Worm (Caenorhabditis elegans): ENCODE results near the gene srz-74.

Gene srz-74

DNA sequence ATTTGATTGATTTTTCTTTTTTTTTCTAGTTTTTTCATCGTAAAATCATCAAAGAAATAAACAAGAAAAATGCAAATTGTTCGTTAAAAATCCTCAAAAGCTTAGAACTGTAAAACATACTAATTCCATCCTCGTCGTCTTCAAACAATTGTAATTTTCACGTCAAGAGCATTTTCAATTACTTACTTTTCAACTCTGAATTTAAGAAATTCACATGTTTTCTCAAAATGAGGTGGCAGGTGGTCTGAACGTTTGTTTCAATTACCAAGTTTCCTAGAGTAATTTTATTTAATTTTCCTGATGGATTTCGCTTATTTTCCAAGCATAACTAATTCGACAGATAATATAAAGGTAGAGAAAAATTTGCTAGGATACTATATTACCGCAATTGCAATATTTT is 5.9 kb upstream of the srz-74 start, which contains the start of gene srz-104:
srz-104 (plus strand) TSS at position 301 of the 400 bp plus-strand sequence.
- TF ChIP-seq K11D2.4 (GFP tag; IDR thresholded peaks at IDR 0.05) = no peak
- TF ChIP-seq lin-26 (GFP tag; IDR thresholded peaks at IDR 0.05) = no peak
- TF ChIP-seq tbp1 (GFP tag; optimal IDR thresholded peaks at IDR 0.05) = no peak

DNA sequence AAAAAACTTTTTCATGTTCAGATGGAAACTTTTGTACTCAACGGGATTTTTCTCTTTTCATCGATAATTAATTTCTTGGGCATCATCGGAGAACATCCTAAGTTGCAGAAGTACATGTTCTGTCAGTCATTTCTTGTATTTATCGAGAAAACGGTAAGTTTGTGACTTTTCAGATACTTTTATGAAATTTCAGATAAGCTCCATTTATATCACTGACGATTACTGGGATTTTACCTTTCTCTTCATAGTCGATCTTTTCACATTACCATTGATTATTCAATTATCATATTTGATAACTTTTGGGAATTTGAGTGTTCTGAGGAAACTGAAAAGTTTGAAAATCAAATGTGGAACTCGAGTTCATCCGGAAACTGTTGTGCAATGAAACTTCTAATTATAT is 4.7 kb upstream of the srz-74 start, which contains the start of gene srz-105:
srz-105 (plus strand) TSS at position 301 of the 400 bp plus-strand sequence.
- TF ChIP-seq pbrm-1 (GFP tag; IDR thresholded peaks at IDR 0.05) (no peak), lin-54 (GFP tag; optimal IDR thresholded peaks at IDR 0.05) (no peak), ztf-25 (GFP tag; IDR thresholded peaks at IDR 0.05) (no peak), Y95B8A.8 (GFP tag; IDR thresholded peaks at IDR 0.05) (no peak), unc-62 (GFP tag; optimal IDR thresholded peaks at IDR 0.05) (no peak), B0035.1 (tag; optimal IDR thresholded peaks at IDR 0.05) (no peak), F23B12.7 (tag; optimal IDR thresholded peaks at IDR 0.05; ENCODE audit: insufficient read depth) (no peak), Y56A3A.18 (GFP tag; IDR thresholded peaks at IDR 0.05) (no peak), attf-6 (GFP tag; IDR thresholded peaks at IDR 0.05) (no peak), bed-1 (GFP tag; IDR thresholded peaks at IDR 0.05) (no peak), sdz-38 (tag; optimal IDR thresholded peaks at IDR 0.05) (no peak)

- TF ChIP-seq hmg-1.2 (GFP tag; IDR thresholded peaks at IDR 0.05) (no peak), somi-1 (GFP tag; optimal IDR thresholded peaks at IDR 0.05) (no peak), xnd-1 (tag; optimal IDR thresholded peaks at IDR 0.05) (no peak), lin-26 (GFP tag; IDR thresholded peaks at IDR 0.05) (no peak), nhr-120 (GFP tag; IDR thresholded peaks at IDR 0.05) (no peak), ztf-26 (tag; optimal IDR thresholded peaks at IDR 0.05) (no peak), nhr-80 (tag; optimal IDR thresholded peaks at IDR 0.05) (no peak), B0019.2 (GFP tag; conservative IDR thresholded peaks at IDR 0.05) (no peak), cebp-2 (GFP tag; IDR thresholded peaks at IDR 0.05) (no peak), ztf-25 (GFP tag; IDR thresholded peaks at IDR 0.05) (no peak), efl-1 (GFP tag; optimal IDR thresholded peaks at IDR 0.05) (no peak), F57C9.4 (tag; optimal IDR thresholded peaks at IDR 0.05) (no peak), F22D6.2 (tag; optimal IDR thresholded peaks at IDR 0.05) (no peak), snpc-4 (GFP tag; optimal IDR thresholded peaks at IDR 0.05) (no peak), snpc-4 (tag; optimal IDR thresholded peaks at IDR 0.05) (no peak), snpc-1.1 (tag; optimal IDR thresholded peaks at IDR 0.05; ENCODE audit: insufficient read depth) (no peak), dox-1 (GFP tag; IDR thresholded peaks at IDR 0.05) (no peak), nhr-90 (tag; optimal IDR thresholded peaks at IDR 0.05) (no peak), ceh-91 (GFP tag; IDR thresholded peaks at IDR 0.05) (no peak)
These were observed 740 bp upstream of the srz-74 start, which contains the start of gene K03D3.2 for ce11 chrIV:16328519-16328918. K03D3.2 (minus strand) TSS chrIV:16328619.

DNA sequence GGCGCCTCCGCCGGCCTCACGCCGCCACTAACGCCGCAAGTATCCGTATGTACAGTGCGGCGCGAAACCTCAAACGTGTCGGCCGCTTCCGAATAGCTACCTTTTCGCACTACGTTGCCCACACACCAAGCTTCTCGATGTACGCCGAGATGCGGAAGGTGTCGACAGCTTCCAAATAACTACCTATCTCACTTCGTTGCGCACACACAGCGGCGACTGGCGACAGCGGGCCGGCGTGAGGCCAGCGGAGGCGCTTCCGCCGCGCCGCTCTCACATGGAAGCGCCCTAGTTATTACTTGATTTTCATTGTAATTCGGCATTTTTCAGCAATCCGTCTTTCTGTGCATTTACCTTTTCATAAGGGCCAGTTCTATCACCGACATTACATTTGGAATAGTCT is 1.2 kb downstream of the srz-74 start:
- TF ChIP-seq hlh-26 (GFP tag; conservative IDR thresholded peaks at IDR 0.05) (no peak), F33H1.4 (GFP tag; IDR thresholded peaks at IDR 0.05) (no peak), ekl-4 (GFP tag; IDR thresholded peaks at IDR 0.05) (no peak), dox-1 (GFP tag; IDR thresholded peaks at IDR 0.05) (no peak), ztf-28 (GFP tag; IDR thresholded peaks at IDR 0.05) (0 out of 2 replicates have a peak, but pooled peaks have one; percentile 50), snpc-4 (GFP tag; optimal IDR thresholded peaks at IDR 0.05) (no peak), snpc-4 (tag; optimal IDR thresholded peaks at IDR 0.05) (peak in 1 of 4 experiments; percentile 70), F57A8.1 (GFP tag; optimal IDR thresholded peaks at IDR 0.05) (no peak), nhr-179 (tag; optimal IDR thresholded peaks at IDR 0.05) (no peak), attf-3 (GFP tag; conservative IDR thresholded peaks at IDR 0.05) (no peak), hmg-1.2 (GFP tag; IDR thresholded peaks at IDR 0.05) (no peak), repo-1 (tag; optimal IDR thresholded peaks at IDR 0.05) (no peak), Y67H2A.10 (GFP tag; conservative IDR thresholded peaks at IDR 0.05) (no peak), lin-40 (tag; optimal IDR thresholded peaks at IDR 0.05) (no peak), attf-6 (GFP tag; IDR thresholded peaks at IDR 0.05) (0 out of 2 replicates have a peak, but pooled peaks have one; percentile 19), ztf-22 (GFP tag; optimal IDR thresholded peaks at IDR 0.05) (no peak), ztf-25 (GFP tag; IDR thresholded peaks at IDR 0.05) (no peak), B0035.1 (tag; optimal IDR thresholded peaks at IDR 0.05) (no peak), tbp1 (GFP tag; optimal IDR thresholded peaks at IDR 0.05) (no peak)
